Worm (Caenorhabditis elegans): Measurements from ENCODE around the gene mom-1.
A peak's percentile ranks its signal among the peaks of the same experiment; 100 is the strongest.

DNA sequence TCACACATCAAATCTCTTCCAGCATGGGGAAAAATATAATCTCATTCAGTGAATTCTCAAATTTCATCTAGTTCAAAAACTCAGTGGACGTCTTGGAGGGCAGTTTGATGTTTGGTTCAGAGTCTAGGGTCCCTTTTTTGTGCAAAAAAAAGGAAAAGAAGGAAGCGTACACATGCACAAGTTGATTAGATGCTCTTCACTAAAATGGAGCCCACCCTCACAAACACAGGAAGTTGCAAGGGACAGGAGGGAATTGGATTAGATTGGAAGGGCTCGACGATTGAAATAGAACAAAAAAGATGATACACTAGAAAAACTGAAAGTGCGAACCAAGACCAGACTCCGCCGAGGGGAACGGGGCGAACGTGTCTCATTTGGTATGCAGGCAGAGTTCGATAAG is 42.0 kb upstream of the mom-1 start:
- no peak for TF ChIP-seq snpc-4 (tag; optimal IDR thresholded peaks at IDR 0.05)
- no peak for TF ChIP-seq unc-130 (GFP tag; optimal IDR thresholded peaks at IDR 0.05)
- TF ChIP-seq ces-1 (GFP tag; optimal IDR thresholded peaks at IDR 0.05), result peak; percentile 89
- TF ChIP-seq F49E8.2 (tag; optimal IDR thresholded peaks at IDR 0.05; ENCODE audit: borderline replicate concordance), result no peak
- TF ChIP-seq mdt-29 (GFP tag; IDR thresholded peaks at IDR 0.05), result no peak
- no peak for TF ChIP-seq fos-1 (tag; optimal IDR thresholded peaks at IDR 0.05)
- no peak for TF ChIP-seq mdl-1 (tag; optimal IDR thresholded peaks at IDR 0.05)

Data from whole organism, L4 larva.